Worm (Caenorhabditis elegans): ENCODE data around the gene F35B3.3.

Gene F35B3.3

DNA sequence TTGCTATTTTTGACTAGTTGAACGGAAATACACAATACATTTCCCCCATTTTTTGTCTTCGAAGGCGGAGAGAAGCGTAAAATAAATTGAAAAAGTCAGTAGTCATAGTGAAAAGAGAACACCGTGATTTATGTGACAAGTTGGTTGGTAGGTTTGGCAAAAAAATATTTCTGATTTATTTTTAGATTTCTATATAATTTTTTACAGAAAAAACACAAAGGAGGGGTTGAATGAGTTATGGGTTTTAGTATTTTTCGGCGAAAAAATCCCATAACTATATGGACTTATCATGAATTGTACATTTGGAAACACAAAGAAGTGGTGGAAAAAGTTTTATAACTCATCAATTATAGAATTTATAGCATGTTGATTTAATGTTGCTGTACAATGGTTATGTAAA, 32.3 kb downstream of the F35B3.3 start, which contains the start of gene C30G4.2:
C30G4.2 (minus strand) TSS at position 101 of the 400 bp plus-strand sequence.
- TF ChIP-seq ceh-16 (tag; optimal IDR thresholded peaks at IDR 0.05) = no peak
- no peak for TF ChIP-seq nhr-21 (tag; optimal IDR thresholded peaks at IDR 0.05)
- no peak for TF ChIP-seq unc-55 (GFP tag; optimal IDR thresholded peaks at IDR 0.05)
- TF ChIP-seq ceh-82 (tag; optimal IDR thresholded peaks at IDR 0.05) = no peak
- no peak for TF ChIP-seq lin-11 (tag; optimal IDR thresholded peaks at IDR 0.05)
- TF ChIP-seq lsy-2 (tag; optimal IDR thresholded peaks at IDR 0.05) = no peak
- no peak for TF ChIP-seq sma-9 (GFP tag; optimal IDR thresholded peaks at IDR 0.05)
- TF ChIP-seq sma-9 (tag; optimal IDR thresholded peaks at IDR 0.05) = no peak
- no peak for TF ChIP-seq sma-3 (GFP tag; optimal IDR thresholded peaks at IDR 0.05)
- TF ChIP-seq nhr-77 (tag; optimal IDR thresholded peaks at IDR 0.05) = no peak
- no peak for TF ChIP-seq ztf-11 (tag; optimal IDR thresholded peaks at IDR 0.05)
- TF ChIP-seq R02D3.7 (tag; optimal IDR thresholded peaks at IDR 0.05) = no peak
- TF ChIP-seq elt-1 (tag; optimal IDR thresholded peaks at IDR 0.05) = no peak
- TF ChIP-seq nhr-10 (tag; optimal IDR thresholded peaks at IDR 0.05) = no peak

DNA sequence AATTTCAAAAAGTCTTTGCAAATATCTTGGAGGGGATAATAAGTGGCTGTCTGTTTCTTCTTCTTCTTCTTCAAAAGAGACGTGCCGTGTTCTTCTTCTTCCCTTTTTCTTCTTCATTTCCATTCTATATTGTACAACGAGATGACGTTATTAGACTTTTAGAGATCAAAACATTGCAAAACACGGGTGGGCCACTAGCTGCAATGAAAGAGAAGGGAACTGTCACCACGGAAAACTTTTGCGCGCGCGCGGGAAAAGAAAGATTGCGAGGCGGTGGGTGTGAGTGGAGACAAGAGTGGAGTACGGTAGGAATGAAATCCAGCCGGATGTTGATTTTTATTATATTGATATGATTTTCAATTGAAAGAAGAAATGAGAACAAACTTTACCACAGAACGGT, 40.9 kb downstream of the F35B3.3 start:
- TF ChIP-seq sma-3 (GFP tag; optimal IDR thresholded peaks at IDR 0.05) = peak; percentile 37
- TF ChIP-seq nhr-21 (tag; optimal IDR thresholded peaks at IDR 0.05) = peak; percentile 47
- no peak for TF ChIP-seq nhr-77 (tag; optimal IDR thresholded peaks at IDR 0.05)
- TF ChIP-seq blmp-1 (tag; optimal IDR thresholded peaks at IDR 0.05; ENCODE audit: insufficient read depth) = peak; percentile 60
- peak; percentile 24 for TF ChIP-seq nhr-25 (tag; optimal IDR thresholded peaks at IDR 0.05)
- no peak for TF ChIP-seq nhr-6 (tag; optimal IDR thresholded peaks at IDR 0.05)
- peak; percentile 49 for TF ChIP-seq sma-9 (GFP tag; optimal IDR thresholded peaks at IDR 0.05)
- no peak for TF ChIP-seq sma-9 (tag; optimal IDR thresholded peaks at IDR 0.05)

DNA sequence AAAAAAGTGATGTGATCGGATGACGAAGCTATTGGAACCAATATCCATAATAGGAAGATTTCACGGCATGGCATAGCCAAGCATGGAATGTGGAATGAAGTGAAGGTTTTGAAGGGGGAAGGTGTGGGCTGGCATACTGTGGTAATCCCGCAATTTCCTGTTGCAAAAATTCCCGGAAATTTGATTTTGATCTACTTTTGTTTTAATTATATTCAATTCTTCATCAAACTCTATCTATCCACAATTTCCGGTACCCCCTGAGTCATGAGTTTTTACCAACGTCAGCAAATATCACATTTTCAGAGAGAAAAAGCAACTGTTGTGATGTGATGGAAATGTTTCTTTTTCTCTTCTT, 42.2 kb downstream of the F35B3.3 start, which contains the start of gene gcy-11:
gcy-11 (minus strand) TSS at position 101 of the 355 bp plus-strand sequence.
- TF ChIP-seq ztf-11 (tag; optimal IDR thresholded peaks at IDR 0.05) = no peak
- no peak for TF ChIP-seq nhr-23 (tag; optimal IDR thresholded peaks at IDR 0.05)
- TF ChIP-seq sma-9 (GFP tag; optimal IDR thresholded peaks at IDR 0.05) = peak; percentile 20
- TF ChIP-seq sma-9 (tag; optimal IDR thresholded peaks at IDR 0.05) = no peak
- peak; percentile 3 for TF ChIP-seq nhr-129 (tag; optimal IDR thresholded peaks at IDR 0.05)

DNA sequence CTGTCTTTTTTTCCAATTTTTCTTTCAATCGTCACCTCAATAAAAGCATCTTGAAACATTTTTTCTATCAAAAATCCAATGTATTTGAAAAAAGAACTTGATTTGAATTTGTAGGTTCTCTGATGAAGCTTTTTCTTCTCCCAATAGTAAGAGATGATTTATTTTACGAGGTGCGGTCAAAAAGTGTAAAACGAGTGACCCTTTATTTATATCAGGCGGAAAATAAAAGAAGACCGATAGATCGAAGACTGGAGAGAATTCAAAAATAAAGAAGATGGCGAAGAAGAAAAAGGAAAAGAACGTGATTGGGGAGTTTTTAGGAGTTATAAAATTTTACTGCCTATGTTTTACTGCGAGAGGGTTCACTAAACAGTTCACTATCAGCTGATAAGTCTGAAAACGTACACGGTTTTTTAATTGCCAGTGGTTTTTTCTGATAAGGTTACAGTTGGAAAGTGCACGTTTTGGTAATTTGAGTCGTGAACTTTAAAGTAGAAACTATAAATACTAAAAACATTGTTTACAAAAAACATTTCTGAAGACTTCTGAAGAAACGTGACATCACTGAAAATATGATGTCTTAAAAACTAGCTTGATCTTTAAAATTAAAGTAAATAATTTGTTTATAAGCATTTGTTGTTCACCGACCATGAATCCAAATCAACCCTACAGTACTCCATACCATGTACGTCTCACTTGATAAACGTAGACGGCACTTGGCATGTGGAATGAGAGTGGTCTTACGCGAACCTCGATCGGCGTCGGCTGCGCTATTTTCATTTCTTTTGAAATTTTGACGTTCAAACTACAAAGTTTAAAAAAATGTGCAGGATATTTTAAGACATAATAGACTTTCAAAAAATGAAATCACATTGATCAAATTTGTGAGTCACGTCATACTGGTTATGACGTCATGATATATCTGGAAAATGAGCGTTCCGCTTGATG, 42.8 kb downstream of the F35B3.3 start:
- TF ChIP-seq lsy-2 (tag; optimal IDR thresholded peaks at IDR 0.05) = no peak
- TF ChIP-seq lin-13 (GFP tag; optimal IDR thresholded peaks at IDR 0.05) = no peak
- no peak for TF ChIP-seq ztf-11 (tag; optimal IDR thresholded peaks at IDR 0.05)
- no peak for TF ChIP-seq peb-1 (tag; optimal IDR thresholded peaks at IDR 0.05)
- TF ChIP-seq sem-4 (tag; optimal IDR thresholded peaks at IDR 0.05) = peak; percentile 11
- no peak for TF ChIP-seq ZK546.5 (tag; optimal IDR thresholded peaks at IDR 0.05)
- TF ChIP-seq C34F6.9 (tag; optimal IDR thresholded peaks at IDR 0.05) = peak; percentile 30
- TF ChIP-seq egl-27 (tag; optimal IDR thresholded peaks at IDR 0.05) = no peak
- TF ChIP-seq Y55F3AM.14 (GFP tag; optimal IDR thresholded peaks at IDR 0.05) = no peak
- TF ChIP-seq nhr-6 (tag; optimal IDR thresholded peaks at IDR 0.05) = peak; percentile 24
- TF ChIP-seq ama-1 (optimal IDR thresholded peaks at IDR 0.05) = peak; percentile 25
- no peak for TF ChIP-seq unc-55 (GFP tag; optimal IDR thresholded peaks at IDR 0.05)
- TF ChIP-seq lin-11 (tag; optimal IDR thresholded peaks at IDR 0.05) = no peak
- TF ChIP-seq skn-1 (tag; optimal IDR thresholded peaks at IDR 0.05) = no peak
- no peak for TF ChIP-seq aly-2 (tag; optimal IDR thresholded peaks at IDR 0.05)
- no peak for TF ChIP-seq nhr-21 (tag; optimal IDR thresholded peaks at IDR 0.05)
- no peak for TF ChIP-seq unc-62 (GFP tag; optimal IDR thresholded peaks at IDR 0.05)

DNA sequence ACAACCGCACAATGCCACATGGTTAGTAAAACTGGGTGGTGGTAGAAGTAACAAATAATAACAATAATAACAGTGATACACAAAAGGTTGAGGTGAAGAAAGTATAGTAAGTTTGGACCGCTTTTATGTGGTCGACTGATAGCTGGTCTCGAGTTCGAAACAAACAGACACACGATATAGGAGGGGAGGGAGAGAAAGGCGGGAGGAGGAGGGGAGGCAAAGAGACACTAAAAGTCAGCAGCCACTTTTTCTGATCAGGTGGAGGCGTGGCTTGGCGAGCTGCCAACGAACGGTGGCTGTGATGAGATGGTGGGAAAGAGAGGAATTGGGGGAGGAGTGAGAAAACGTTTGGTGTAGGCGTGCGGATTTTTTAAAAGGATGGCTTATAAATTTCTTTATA, 45.1 kb downstream of the F35B3.3 start:
- TF ChIP-seq ama-1 (optimal IDR thresholded peaks at IDR 0.05) = peak; percentile 79
- TF ChIP-seq nhr-129 (tag; optimal IDR thresholded peaks at IDR 0.05) = peak; percentile 59
- TF ChIP-seq nhr-12 (tag; optimal IDR thresholded peaks at IDR 0.05) = no peak
- TF ChIP-seq sma-9 (GFP tag; optimal IDR thresholded peaks at IDR 0.05) = peak; percentile 33
- TF ChIP-seq sma-9 (tag; optimal IDR thresholded peaks at IDR 0.05) = no peak
- TF ChIP-seq blmp-1 (tag; optimal IDR thresholded peaks at IDR 0.05; ENCODE audit: insufficient read depth) = peak; percentile 14

Data from whole organism, L2 larva.